Worm (Caenorhabditis elegans): ENCODE data around the gene cox-14.

The cox-14 gene

ce11 chrIII:10241332-10241829 is 22.6 kb downstream of the cox-14 start:
- TF ChIP-seq tab-1 (GFP tag; IDR thresholded peaks at IDR 0.05) = no peak
- TF ChIP-seq klf-2 (GFP tag; conservative IDR thresholded peaks at IDR 0.05) = no peak
- no peak for TF ChIP-seq ztf-23 (GFP tag; IDR thresholded peaks at IDR 0.05)
- TF ChIP-seq T22C8.4 (GFP tag; IDR thresholded peaks at IDR 0.05) = no peak

ce11 chrIII:10244013-10244412 is 25.3 kb downstream of the cox-14 start:
- TF ChIP-seq T22C8.4 (GFP tag; IDR thresholded peaks at IDR 0.05) (no peak), cog-1 (tag; optimal IDR thresholded peaks at IDR 0.05) (no peak), klf-2 (GFP tag; conservative IDR thresholded peaks at IDR 0.05) (no peak), ztf-23 (GFP tag; IDR thresholded peaks at IDR 0.05) (no peak), flt-1 (GFP tag; IDR thresholded peaks at IDR 0.05) (no peak), ztf-29 (GFP tag; IDR thresholded peaks at IDR 0.05) (no peak), tab-1 (GFP tag; IDR thresholded peaks at IDR 0.05) (no peak), med-1 (GFP tag; optimal IDR thresholded peaks at IDR 0.05; ENCODE audit: insufficient read depth) (no peak), ref-1 (GFP tag; conservative IDR thresholded peaks at IDR 0.05) (no peak)

ce11 chrIII:10248441-10249137 is 29.8 kb downstream of the cox-14 start, which contains the start of the genes div-1 and cor-1:
TSS of gene div-1 (minus strand) at chrIII:10248559.
TSS of gene cor-1 (plus strand) at chrIII:10249111.
- TF ChIP-seq ref-1 (GFP tag; conservative IDR thresholded peaks at IDR 0.05) (0 out of 2 replicates have a peak, but pooled peaks have one; percentile 8), cog-1 (tag; optimal IDR thresholded peaks at IDR 0.05) (no peak)

ce11 chrIII:10251114-10251513 is 32.4 kb downstream of the cox-14 start:
- no peak for TF ChIP-seq flt-1 (GFP tag; IDR thresholded peaks at IDR 0.05)
- no peak for TF ChIP-seq med-1 (GFP tag; optimal IDR thresholded peaks at IDR 0.05; ENCODE audit: insufficient read depth)
- no peak for TF ChIP-seq tab-1 (GFP tag; IDR thresholded peaks at IDR 0.05)
- TF ChIP-seq ztf-23 (GFP tag; IDR thresholded peaks at IDR 0.05) = no peak
- TF ChIP-seq cog-1 (tag; optimal IDR thresholded peaks at IDR 0.05) = no peak
- TF ChIP-seq T22C8.4 (GFP tag; IDR thresholded peaks at IDR 0.05) = no peak
- no peak for TF ChIP-seq ref-1 (GFP tag; conservative IDR thresholded peaks at IDR 0.05)
- no peak for TF ChIP-seq ztf-29 (GFP tag; IDR thresholded peaks at IDR 0.05)
- TF ChIP-seq klf-2 (GFP tag; conservative IDR thresholded peaks at IDR 0.05) = no peak

ce11 chrIII:10253334-10253733 is 34.6 kb downstream of the cox-14 start:
- TF ChIP-seq ref-1 (GFP tag; conservative IDR thresholded peaks at IDR 0.05) (no peak), ztf-23 (GFP tag; IDR thresholded peaks at IDR 0.05) (no peak), tab-1 (GFP tag; IDR thresholded peaks at IDR 0.05) (no peak), T22C8.4 (GFP tag; IDR thresholded peaks at IDR 0.05) (no peak), flt-1 (GFP tag; IDR thresholded peaks at IDR 0.05) (no peak), ztf-29 (GFP tag; IDR thresholded peaks at IDR 0.05) (no peak), med-1 (GFP tag; optimal IDR thresholded peaks at IDR 0.05; ENCODE audit: insufficient read depth) (no peak), klf-2 (GFP tag; conservative IDR thresholded peaks at IDR 0.05) (no peak), cog-1 (tag; optimal IDR thresholded peaks at IDR 0.05) (no peak)

- TF ChIP-seq T22C8.4 (GFP tag; IDR thresholded peaks at IDR 0.05) = no peak
- TF ChIP-seq cog-1 (tag; optimal IDR thresholded peaks at IDR 0.05) = no peak
- no peak for TF ChIP-seq klf-2 (GFP tag; conservative IDR thresholded peaks at IDR 0.05)
- no peak for TF ChIP-seq ref-1 (GFP tag; conservative IDR thresholded peaks at IDR 0.05)
- TF ChIP-seq med-1 (GFP tag; optimal IDR thresholded peaks at IDR 0.05; ENCODE audit: insufficient read depth) = no peak
- TF ChIP-seq ztf-29 (GFP tag; IDR thresholded peaks at IDR 0.05) = no peak
- TF ChIP-seq ztf-23 (GFP tag; IDR thresholded peaks at IDR 0.05) = no peak
- TF ChIP-seq tab-1 (GFP tag; IDR thresholded peaks at IDR 0.05) = no peak
- no peak for TF ChIP-seq flt-1 (GFP tag; IDR thresholded peaks at IDR 0.05)
Observed at ce11 chrIII:10254583-10254982, 35.8 kb downstream of the cox-14 start, which contains the start of gene R01H10.4. TSS of gene R01H10.4 (plus strand) at chrIII:10254818.

ce11 chrIII:10258641-10259040 is 39.9 kb downstream of the cox-14 start, which contains the start of gene rip-1:
TSS of gene rip-1 (minus strand) at chrIII:10258741.
- TF ChIP-seq med-1 (GFP tag; optimal IDR thresholded peaks at IDR 0.05; ENCODE audit: insufficient read depth) = no peak
- TF ChIP-seq klf-2 (GFP tag; conservative IDR thresholded peaks at IDR 0.05) = no peak
- TF ChIP-seq cog-1 (tag; optimal IDR thresholded peaks at IDR 0.05) = no peak
- TF ChIP-seq ref-1 (GFP tag; conservative IDR thresholded peaks at IDR 0.05) = no peak
- TF ChIP-seq tab-1 (GFP tag; IDR thresholded peaks at IDR 0.05) = no peak
- TF ChIP-seq flt-1 (GFP tag; IDR thresholded peaks at IDR 0.05) = no peak
- TF ChIP-seq ztf-23 (GFP tag; IDR thresholded peaks at IDR 0.05) = no peak
- no peak for TF ChIP-seq ztf-29 (GFP tag; IDR thresholded peaks at IDR 0.05)

- TF ChIP-seq klf-2 (GFP tag; conservative IDR thresholded peaks at IDR 0.05) = no peak
- no peak for TF ChIP-seq cog-1 (tag; optimal IDR thresholded peaks at IDR 0.05)
- no peak for TF ChIP-seq ztf-23 (GFP tag; IDR thresholded peaks at IDR 0.05)
- no peak for TF ChIP-seq flt-1 (GFP tag; IDR thresholded peaks at IDR 0.05)
- TF ChIP-seq ref-1 (GFP tag; conservative IDR thresholded peaks at IDR 0.05) = no peak
- TF ChIP-seq ztf-29 (GFP tag; IDR thresholded peaks at IDR 0.05) = no peak
- no peak for TF ChIP-seq T22C8.4 (GFP tag; IDR thresholded peaks at IDR 0.05)
- no peak for TF ChIP-seq tab-1 (GFP tag; IDR thresholded peaks at IDR 0.05)
- TF ChIP-seq med-1 (GFP tag; optimal IDR thresholded peaks at IDR 0.05; ENCODE audit: insufficient read depth) = no peak
Observed at ce11 chrIII:10261256-10261655, 42.5 kb downstream of the cox-14 start.

ce11 chrIII:10261682-10262081 is 42.9 kb downstream of the cox-14 start, which contains the start of gene bbs-5:
TSS of gene bbs-5 (minus strand) at chrIII:10261782.
- TF ChIP-seq klf-2 (GFP tag; conservative IDR thresholded peaks at IDR 0.05) (no peak), ztf-29 (GFP tag; IDR thresholded peaks at IDR 0.05) (no peak), med-1 (GFP tag; optimal IDR thresholded peaks at IDR 0.05; ENCODE audit: insufficient read depth) (no peak), flt-1 (GFP tag; IDR thresholded peaks at IDR 0.05) (no peak), ztf-23 (GFP tag; IDR thresholded peaks at IDR 0.05) (no peak), ref-1 (GFP tag; conservative IDR thresholded peaks at IDR 0.05) (no peak), tab-1 (GFP tag; IDR thresholded peaks at IDR 0.05) (no peak), cog-1 (tag; optimal IDR thresholded peaks at IDR 0.05) (no peak), T22C8.4 (GFP tag; IDR thresholded peaks at IDR 0.05) (no peak)
